Fruit fly (Drosophila melanogaster) whole organism, embryonic: ENCODE measurements around the gene Suv3.
A peak's percentile ranks its signal among the peaks of the same experiment; 100 is the strongest.

Source experiments
- Ada2b ChIP-seq: fragments of 200-800 bp; sonication (Bioruptor generic); IDR thresholded peaks from 2 replicates; pipeline ENCODE4 v1.3.6; 2022; ENCODE audit warnings: missing biosample characterization, missing genetic modification characterization
- CG10543 ChIP-seq: fragments of 200-800 bp; sonication (Bioruptor generic); optimal IDR thresholded peaks from 3 replicates; lab custom pipeline; 2017; ENCODE audit warnings: missing biosample characterization, mild to moderate bottlenecking, missing genetic modification characterization, moderate library complexity
- CG12236 ChIP-seq: fragments of 200-800 bp; sonication (Bioruptor generic); optimal IDR thresholded peaks from 2 replicates; lab custom pipeline; 2016; ENCODE audit warnings: missing biosample characterization, missing genetic modification characterization
- CG13287 ChIP-seq: fragments of 200-800 bp; sonication (Bioruptor generic); IDR thresholded peaks from 2 replicates; pipeline ENCODE4 v1.3.6; 2022; ENCODE audit warnings: missing biosample characterization, missing genetic modification characterization; ENCODE audit not compliant: partially characterized antibody
- CG13775 ChIP-seq: fragments of 200-800 bp; sonication (Bioruptor generic); optimal IDR thresholded peaks from 3 replicates; lab custom pipeline; 2017; ENCODE audit warnings: missing biosample characterization, mild to moderate bottlenecking, missing genetic modification characterization
- CG13894 ChIP-seq: fragments of 200-800 bp; sonication (Bioruptor generic); optimal IDR thresholded peaks from 3 replicates; lab custom pipeline; 2018; ENCODE audit warnings: missing biosample characterization, mild to moderate bottlenecking, missing genetic modification characterization, moderate library complexity
- CG14860 ChIP-seq: fragments of 200-800 bp; sonication (Bioruptor generic); IDR thresholded peaks from 3 replicates; pipeline ENCODE4 v1.3.6; 2022; ENCODE audit warnings: missing biosample characterization, missing genetic modification characterization; ENCODE audit not compliant: partially characterized antibody
- CG14965 ChIP-seq: fragments of 200-800 bp; sonication (Bioruptor generic); optimal IDR thresholded peaks from 2 replicates; lab custom pipeline; 2016; ENCODE audit warnings: missing biosample characterization, missing genetic modification characterization, borderline replicate concordance
- CG15011 ChIP-seq: fragments of 200-800 bp; sonication (Bioruptor generic); optimal IDR thresholded peaks from 3 replicates; lab custom pipeline; 2018; ENCODE audit warnings: missing biosample characterization, mild to moderate bottlenecking, missing genetic modification characterization
- CG16863 ChIP-seq: fragments of 200-800 bp; sonication (Bioruptor generic); optimal IDR thresholded peaks from 3 replicates; lab custom pipeline; 2016; ENCODE audit warnings: missing biosample characterization, missing genetic modification characterization
- CG2120 ChIP-seq: fragments of 200-800 bp; sonication (Bioruptor generic); optimal IDR thresholded peaks from 3 replicates; lab custom pipeline; 2016; ENCODE audit warnings: missing biosample characterization, missing genetic modification characterization
- CG2129 ChIP-seq: fragments of 200-800 bp; sonication (Bioruptor generic); IDR thresholded peaks from 2 replicates; pipeline ENCODE4 v1.3.6; 2022; ENCODE audit warnings: missing biosample characterization, missing genetic modification characterization; ENCODE audit not compliant: partially characterized antibody
- CG2889 ChIP-seq: fragments of 200-800 bp; sonication (Bioruptor generic); IDR thresholded peaks from 3 replicates; pipeline ENCODE4 v1.3.6; 2022; ENCODE audit warnings: missing biosample characterization, missing genetic modification characterization
- CG3163 ChIP-seq: fragments of 200-800 bp; sonication (Bioruptor generic); optimal IDR thresholded peaks from 3 replicates; lab custom pipeline; 2016; ENCODE audit warnings: missing biosample characterization, missing genetic modification characterization
- CG3995 ChIP-seq: fragments of 200-800 bp; sonication (Bioruptor generic); optimal IDR thresholded peaks from 3 replicates; lab custom pipeline; 2016; ENCODE audit warnings: missing biosample characterization, missing genetic modification characterization
- CG4617 ChIP-seq: fragments of 200-800 bp; sonication (Bioruptor generic); optimal IDR thresholded peaks from 3 replicates; lab custom pipeline; 2016; ENCODE audit warnings: missing biosample characterization, missing genetic modification characterization, borderline replicate concordance
- CG8290 ChIP-seq, 3 experiments: fragments of 200-800 bp; sonication (Bioruptor generic); optimal IDR thresholded peaks; 2 replicates each; lab custom pipeline; 2016 to 2019; ENCODE audit warnings: missing biosample characterization in 3 of 3, missing genetic modification characterization in 3 of 3, mild to moderate bottlenecking in 2 of 3, moderate library complexity in 1 of 3
- Deaf1 ChIP-seq: fragments of 200-800 bp; optimal IDR thresholded peaks from 3 replicates; lab custom pipeline; 2019; ENCODE audit warnings: missing biosample characterization, mild to moderate bottlenecking, missing genetic modification characterization, moderate library complexity
- Dek ChIP-seq: fragments of 200-800 bp; sonication (Bioruptor generic); optimal IDR thresholded peaks from 3 replicates; lab custom pipeline; 2019; ENCODE audit warnings: missing biosample characterization, mild to moderate bottlenecking, missing genetic modification characterization, moderate library complexity
- Dip2 ChIP-seq: fragments of 200-800 bp; sonication (Bioruptor generic); IDR thresholded peaks from 2 replicates; pipeline ENCODE4 v1.3.6; 2022; ENCODE audit warnings: missing biosample characterization, missing genetic modification characterization
- MBD-R2 ChIP-seq: fragments of 200-800 bp; sonication (Bioruptor generic); IDR thresholded peaks from 2 replicates; pipeline ENCODE4 v1.3.6; 2022; ENCODE audit warnings: missing biosample characterization, missing genetic modification characterization
- NC2α ChIP-seq: fragments of 200-800 bp; sonication (Bioruptor generic); optimal IDR thresholded peaks from 2 replicates; lab custom pipeline; 2016; ENCODE audit warnings: missing biosample characterization, missing genetic modification characterization
- NFAT ChIP-seq: fragments of 200-800 bp; sonication (Bioruptor generic); IDR thresholded peaks from 2 replicates; pipeline ENCODE4 v1.3.6; 2022; ENCODE audit warnings: missing biosample characterization, missing genetic modification characterization
- NK7.1 ChIP-seq: fragments of 200-800 bp; sonication (Bioruptor generic); optimal IDR thresholded peaks from 3 replicates; lab custom pipeline; 2016; ENCODE audit warnings: missing biosample characterization, missing genetic modification characterization
- Nf-YC ChIP-seq: fragments of 200-800 bp; optimal IDR thresholded peaks from 3 replicates; lab custom pipeline; 2019; ENCODE audit warnings: missing biosample characterization, mild to moderate bottlenecking, missing genetic modification characterization, moderate library complexity
- Opbp ChIP-seq: fragments of 200-800 bp; sonication (Bioruptor generic); IDR thresholded peaks from 3 replicates; pipeline ENCODE4 v1.3.6; 2022; ENCODE audit warnings: missing biosample characterization, missing genetic modification characterization; ENCODE audit not compliant: partially characterized antibody
- Scr ChIP-seq: fragments of 200-800 bp; sonication (Bioruptor generic); IDR thresholded peaks from 2 replicates; pipeline ENCODE4 v1.3.6; 2022; ENCODE audit warnings: missing biosample characterization, missing genetic modification characterization; ENCODE audit not compliant: partially characterized antibody
- Trl ChIP-seq, 3 experiments: fragments of >200 bp in 2 of 3; fragments of 200-800 bp in 1 of 3; sonication (Bioruptor generic) in 1 of 3; optimal IDR thresholded peaks; 2 replicates in 1 of 3; 3 replicates in 2 of 3; lab custom pipeline; 2016 to 2017; ENCODE audit warnings: missing biosample characterization in 1 of 3, missing genetic modification characterization in 1 of 3
- bbx ChIP-seq: fragments of 200-800 bp; sonication (Bioruptor generic); IDR thresholded peaks from 2 replicates; pipeline ENCODE4 v1.3.6; 2022; ENCODE audit warnings: missing biosample characterization, missing genetic modification characterization; ENCODE audit not compliant: partially characterized antibody
- chinmo ChIP-seq: fragments of 200-800 bp; sonication (Bioruptor generic); IDR thresholded peaks from 4 replicates; pipeline ENCODE4 v1.3.6; 2022; ENCODE audit warnings: missing biosample characterization, missing genetic modification characterization; ENCODE audit not compliant: partially characterized antibody
- fd102C ChIP-seq: fragments of 200-800 bp; sonication (Bioruptor generic); optimal IDR thresholded peaks from 2 replicates; lab custom pipeline; 2018; ENCODE audit warnings: missing biosample characterization, mild to moderate bottlenecking, missing genetic modification characterization, moderate library complexity
- ftz-f1 ChIP-seq: fragments of 200-800 bp; sonication (Bioruptor generic); optimal IDR thresholded peaks from 2 replicates; lab custom pipeline; 2016; ENCODE audit warnings: missing biosample characterization, missing genetic modification characterization
- klu ChIP-seq: fragments of 200-800 bp; sonication (Bioruptor generic); IDR thresholded peaks from 2 replicates; pipeline ENCODE4 v1.3.6; 2022; ENCODE audit warnings: missing biosample characterization, missing genetic modification characterization
- lab ChIP-seq: fragments of 200-800 bp; sonication (Bioruptor generic); optimal IDR thresholded peaks from 3 replicates; lab custom pipeline; 2017; ENCODE audit warnings: missing biosample characterization, missing genetic modification characterization, mild to moderate bottlenecking, moderate library complexity, missing genetic modification reagents
- nau ChIP-seq: fragments of 200-800 bp; sonication (Bioruptor generic); optimal IDR thresholded peaks from 3 replicates; lab custom pipeline; 2017; ENCODE audit warnings: missing biosample characterization, mild to moderate bottlenecking, missing genetic modification characterization, missing genetic modification reagents
- nerfin-1 ChIP-seq: fragments of 200-800 bp; sonication (Bioruptor generic); optimal IDR thresholded peaks from 3 replicates; lab custom pipeline; 2019; ENCODE audit warnings: missing biosample characterization, mild to moderate bottlenecking, missing genetic modification characterization, moderate library complexity
- nom ChIP-seq: fragments of 200-800 bp; sonication (Bioruptor generic); optimal IDR thresholded peaks from 2 replicates; lab custom pipeline; 2017; ENCODE audit warnings: missing biosample characterization, missing genetic modification characterization, mild to moderate bottlenecking, moderate library complexity, missing genetic modification reagents
- sc ChIP-seq, 3 experiments: fragments of >200 bp in 2 of 3; fragments of 200-800 bp in 1 of 3; sonication (Bioruptor generic) in 1 of 3; optimal IDR thresholded peaks; 2 replicates in 2 of 3; 3 replicates in 1 of 3; lab custom pipeline; 2017; ENCODE audit warnings: mild to moderate bottlenecking in 1 of 3, missing biosample characterization in 1 of 3, missing genetic modification characterization in 1 of 3, missing genetic modification reagents in 1 of 3
- scrt ChIP-seq: fragments of 200-800 bp; sonication (Bioruptor generic); optimal IDR thresholded peaks from 2 replicates; lab custom pipeline; 2018; ENCODE audit warnings: missing biosample characterization, mild to moderate bottlenecking, missing genetic modification characterization, moderate library complexity
- sens ChIP-seq: fragments of 200-800 bp; sonication (Bioruptor generic); peaks from one replicate; lab custom pipeline; 2016; ENCODE audit warnings: missing biosample characterization, missing genetic modification characterization
- sna ChIP-seq: fragments of 200-800 bp; sonication (Bioruptor generic); IDR thresholded peaks from 2 replicates; pipeline ENCODE4 v1.3.6; 2022; ENCODE audit warnings: missing biosample characterization, missing genetic modification characterization; ENCODE audit not compliant: partially characterized antibody
- stwl ChIP-seq: fragments of 200-800 bp; sonication (Bioruptor generic); optimal IDR thresholded peaks from 3 replicates; lab custom pipeline; 2018; ENCODE audit warnings: missing biosample characterization, mild to moderate bottlenecking, missing genetic modification characterization, moderate library complexity
- sug ChIP-seq: fragments of 200-800 bp; optimal IDR thresholded peaks from 2 replicates; lab custom pipeline; 2019; ENCODE audit warnings: missing biosample characterization, mild to moderate bottlenecking, missing genetic modification characterization, moderate library complexity
- tap ChIP-seq: fragments of 200-800 bp; optimal IDR thresholded peaks from 3 replicates; lab custom pipeline; 2019; ENCODE audit warnings: missing biosample characterization, mild to moderate bottlenecking, missing genetic modification characterization, moderate library complexity
- unpg ChIP-seq: fragments of 200-800 bp; sonication (Bioruptor generic); optimal IDR thresholded peaks from 3 replicates; lab custom pipeline; 2018; ENCODE audit warnings: missing biosample characterization, mild to moderate bottlenecking, missing genetic modification characterization, moderate library complexity
- wor ChIP-seq: fragments of 200-800 bp; sonication (Bioruptor generic); IDR thresholded peaks from 2 replicates; pipeline ENCODE4 v1.3.6; 2022; ENCODE audit warnings: missing biosample characterization, missing genetic modification characterization

Suv3 gene

DNA sequence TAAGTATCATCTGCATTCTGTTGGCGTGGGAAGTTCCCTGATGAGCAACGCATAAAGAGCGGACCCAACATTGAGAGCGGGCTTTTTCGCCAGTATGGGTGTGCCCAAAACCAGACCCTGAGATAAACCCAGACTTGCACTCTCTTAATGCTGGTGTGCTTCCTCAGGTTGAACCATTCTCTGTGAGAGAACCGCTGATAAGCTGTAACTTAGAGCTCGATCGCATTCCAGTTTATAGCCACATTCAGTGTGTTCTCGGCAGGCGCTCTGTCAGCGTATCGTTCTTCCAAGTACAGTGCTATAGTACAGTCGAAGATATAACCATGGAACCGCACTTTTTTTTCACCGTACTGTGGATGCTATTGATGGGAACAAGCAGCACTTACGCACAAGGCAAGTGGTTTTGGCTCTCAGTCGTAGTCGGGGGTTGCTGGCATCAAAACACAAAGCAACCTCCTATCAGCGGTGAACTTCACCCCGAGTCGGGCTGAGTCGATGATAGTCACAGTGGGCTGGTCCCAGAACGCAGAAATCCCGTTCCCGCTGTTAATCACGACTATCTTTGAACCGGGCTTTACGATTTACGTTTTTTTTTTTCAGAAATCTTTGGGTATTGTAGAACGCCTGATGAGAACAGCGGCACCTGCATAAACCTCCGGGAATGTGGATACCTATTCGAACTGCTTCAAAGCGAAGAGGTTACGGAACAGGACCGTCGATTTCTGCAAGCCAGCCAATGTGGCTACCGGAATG lies 3.5 kb upstream of the Suv3 start, which contains the start of gene MP1 (continued):
- TF ChIP-seq ftz-f1 (GFP tag; lab: Kevin White, UChicago) = no peak
- no peak for TF ChIP-seq nau (GFP tag; lab: Kevin White, UChicago)
- no peak for TF ChIP-seq Ada2b (GFP tag; lab: Robert Waterston, UW)
- TF ChIP-seq CG3995 (GFP tag; lab: Kevin White, UChicago) = peak; percentile 45
- TF ChIP-seq Opbp = no peak
- TF ChIP-seq CG2889 (GFP tag; lab: Robert Waterston, UW) = no peak
- TF ChIP-seq Deaf1 (tag; lab: Kevin White, UChicago) = no peak
- TF ChIP-seq nom (GFP tag; lab: Kevin White, UChicago) = peak; percentile 73
- peak; percentile 23; the same call in 1 of the 2 replicates for TF ChIP-seq sna (GFP tag; lab: Robert Waterston, UW)
- TF ChIP-seq stwl (tag; lab: Kevin White, UChicago) = no peak
- no peak for TF ChIP-seq NC2α (GFP tag; lab: Kevin White, UChicago)
- no peak for TF ChIP-seq scrt (GFP tag; lab: Kevin White, UChicago)
- TF ChIP-seq sens (GFP tag; lab: Kevin White, UChicago) = peak; percentile 71
- peak; percentile 73 for TF ChIP-seq CG3163 (GFP tag; lab: Kevin White, UChicago)
- no peak for TF ChIP-seq CG14860 (GFP tag; lab: Robert Waterston, UW)
- no peak for TF ChIP-seq Dip2 (GFP tag; lab: Robert Waterston, UW)
- TF ChIP-seq Scr (GFP tag; lab: Robert Waterston, UW) = no peak; the same call in 1 of the 2 replicates
- no peak for TF ChIP-seq NFAT (GFP tag; lab: Robert Waterston, UW)
- TF ChIP-seq CG2129 = no peak
- TF ChIP-seq CG14965 = no peak
- TF ChIP-seq CG2120 (GFP tag; lab: Kevin White, UChicago) = no peak
- TF ChIP-seq CG15011 (GFP tag; lab: Kevin White, UChicago) = no peak
- TF ChIP-seq fd102C (GFP tag; lab: Kevin White, UChicago) = no peak
- TF ChIP-seq MBD-R2 (GFP tag; lab: Robert Waterston, UW) = no peak
- no peak for TF ChIP-seq wor (GFP tag; lab: Robert Waterston, UW)
- TF ChIP-seq CG10543 (GFP tag; lab: Kevin White, UChicago) = peak; percentile 26
- TF ChIP-seq NK7.1 (GFP tag; lab: Kevin White, UChicago) = no peak
- peak; percentile 65 to 69 for TF ChIP-seq Trl (optimal IDR thresholded peaks at IDR 0.05; lab: Kevin White, UChicago)
- TF ChIP-seq Trl (GFP tag; optimal IDR thresholded peaks at IDR 0.05; lab: Kevin White, UChicago) = no peak
- no peak for TF ChIP-seq klu
- peak; percentile 46 for TF ChIP-seq sug (tag; lab: Kevin White, UChicago)
- TF ChIP-seq CG8290 (GFP tag; optimal IDR thresholded peaks at IDR 0.05; lab: Kevin White, UChicago) = no peak
- peak in 1 of 2 experiments; percentile 13 for TF ChIP-seq CG8290 (tag; optimal IDR thresholded peaks at IDR 0.05; lab: Kevin White, UChicago)
- TF ChIP-seq lab = peak; percentile 21
- no peak for TF ChIP-seq CG13775 (GFP tag; lab: Kevin White, UChicago)
- no peak for TF ChIP-seq sc (optimal IDR thresholded peaks at IDR 0.05; lab: Kevin White, UChicago)
- no peak for TF ChIP-seq sc (GFP tag; optimal IDR thresholded peaks at IDR 0.05; lab: Kevin White, UChicago)
- TF ChIP-seq CG13287 (GFP tag; lab: Robert Waterston, UW) = peak; percentile 36; the same call in 1 of the 2 replicates
- no peak for TF ChIP-seq CG4617 (GFP tag; lab: Kevin White, UChicago)
- TF ChIP-seq CG12236 = no peak
- TF ChIP-seq nerfin-1 (tag; lab: Kevin White, UChicago) = peak; percentile 8
- TF ChIP-seq chinmo (GFP tag; lab: Robert Waterston, UW) = peak; percentile 69; the same call in 2 of the 4 replicates
- TF ChIP-seq Dek = no peak
- TF ChIP-seq CG16863 (GFP tag; lab: Kevin White, UChicago) = no peak
- TF ChIP-seq Nf-YC (tag; lab: Kevin White, UChicago) = no peak
- TF ChIP-seq CG13894 = peak; percentile 49
- 0 out of 2 replicates have a peak, but pooled peaks have one; percentile 7 for TF ChIP-seq bbx (GFP tag; lab: Robert Waterston, UW)
- no peak for TF ChIP-seq tap (tag; lab: Kevin White, UChicago)
- TF ChIP-seq unpg = no peak
